Worm (Caenorhabditis elegans) whole organism, L2 larva: ENCODE data around the gene C54E10.10.

ENCODE experiments used
- F13H6.1 ChIP-seq: sonication (generic microtip); optimal IDR thresholded peaks from 2 replicates; lab custom pipeline; 2016; ENCODE audit warnings: missing genetic modification characterization, missing compliant biosample characterization
- R02D3.7 ChIP-seq: fragments of 150-350 bp; optimal IDR thresholded peaks from 2 replicates; lab custom pipeline; 2014; ENCODE audit warnings: missing biosample characterization, missing genetic modification characterization
- ama-1 ChIP-seq: fragments of 150-350 bp; optimal IDR thresholded peaks from 2 replicates; lab custom pipeline; 2018; ENCODE audit warnings: inconsistent platforms
- ceh-16 ChIP-seq: fragments of 150-350 bp; optimal IDR thresholded peaks from 2 replicates; lab custom pipeline; 2014; ENCODE audit warnings: missing biosample characterization, missing genetic modification characterization
- fos-1 ChIP-seq: fragments of 150-350 bp; optimal IDR thresholded peaks from 2 replicates; lab custom pipeline; 2014; ENCODE audit warnings: missing biosample characterization, missing genetic modification characterization
- nhr-12 ChIP-seq: fragments of 150-350 bp; optimal IDR thresholded peaks from 2 replicates; lab custom pipeline; 2014; ENCODE audit warnings: missing biosample characterization, missing genetic modification characterization
- sma-3 ChIP-seq: sonication (generic microtip); optimal IDR thresholded peaks from 2 replicates; lab custom pipeline; 2016; ENCODE audit warnings: missing genetic modification reagents, missing genetic modification characterization, missing compliant biosample characterization
- snpc-4 ChIP-seq: fragments of 150-350 bp; optimal IDR thresholded peaks from 2 replicates; lab custom pipeline; 2014; ENCODE audit warnings: missing biosample characterization, missing genetic modification characterization
- unc-39 ChIP-seq: fragments of 150-350 bp; optimal IDR thresholded peaks from 2 replicates; lab custom pipeline; 2014; ENCODE audit warnings: missing biosample characterization, missing genetic modification characterization
- zag-1 ChIP-seq: fragments of 150-350 bp; optimal IDR thresholded peaks from 2 replicates; lab custom pipeline; 2014; ENCODE audit warnings: missing biosample characterization, missing genetic modification characterization

ce11 chrV:18819643-18820042 is 16.5 kb upstream of the C54E10.10 start, which contains the start of gene ncs-5:
- TF ChIP-seq F13H6.1 (tag; lab: Kevin White, UChicago) (no peak), unc-39 (tag; lab: Kevin White, UChicago) (no peak), ceh-16 (tag; lab: Kevin White, UChicago) (no peak), ama-1 (lab: Kevin White, UChicago) (no peak), zag-1 (tag; lab: Kevin White, UChicago) (no peak), snpc-4 (tag; lab: Kevin White, UChicago) (no peak), fos-1 (tag; lab: Kevin White, UChicago) (no peak), sma-3 (GFP tag; lab: Kevin White, UChicago) (no peak), nhr-12 (tag; lab: Kevin White, UChicago) (no peak), R02D3.7 (tag; lab: Kevin White, UChicago) (no peak)
